Fruit fly (Drosophila melanogaster): ENCODE results near the gene grass.

The grass gene

DNA sequence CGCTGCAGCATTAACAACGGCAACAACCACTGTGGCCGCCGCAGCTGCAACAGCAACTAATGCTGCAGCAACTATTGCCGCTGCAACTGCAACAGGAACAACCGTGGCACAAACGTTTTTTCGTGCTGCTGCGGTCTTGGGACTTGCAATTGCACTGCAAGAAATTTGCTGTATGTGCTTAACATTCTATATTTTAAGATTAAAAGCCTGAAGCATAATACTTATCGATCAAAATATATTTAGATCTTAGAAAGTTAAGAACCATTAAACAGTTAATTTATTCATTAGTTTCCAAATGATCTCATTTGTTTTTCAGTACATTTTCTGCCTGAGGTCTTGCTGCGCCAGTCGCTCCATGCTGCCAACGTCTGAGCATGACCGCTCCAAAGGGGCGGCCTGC is 23.3 kb downstream of the grass start:
- TF ChIP-seq h (optimal IDR thresholded peaks at IDR 0.05), result no peak
- TF ChIP-seq insv (optimal IDR thresholded peaks at IDR 0.05), result no peak
- TF ChIP-seq psq (optimal IDR thresholded peaks at IDR 0.05), result no peak
- TF ChIP-seq Myc (optimal IDR thresholded peaks at IDR 0.05), result no peak
- TF ChIP-seq Sin3A (optimal IDR thresholded peaks at IDR 0.05), result no peak
- no peak for TF ChIP-seq ttk (optimal IDR thresholded peaks at IDR 0.05)

DNA sequence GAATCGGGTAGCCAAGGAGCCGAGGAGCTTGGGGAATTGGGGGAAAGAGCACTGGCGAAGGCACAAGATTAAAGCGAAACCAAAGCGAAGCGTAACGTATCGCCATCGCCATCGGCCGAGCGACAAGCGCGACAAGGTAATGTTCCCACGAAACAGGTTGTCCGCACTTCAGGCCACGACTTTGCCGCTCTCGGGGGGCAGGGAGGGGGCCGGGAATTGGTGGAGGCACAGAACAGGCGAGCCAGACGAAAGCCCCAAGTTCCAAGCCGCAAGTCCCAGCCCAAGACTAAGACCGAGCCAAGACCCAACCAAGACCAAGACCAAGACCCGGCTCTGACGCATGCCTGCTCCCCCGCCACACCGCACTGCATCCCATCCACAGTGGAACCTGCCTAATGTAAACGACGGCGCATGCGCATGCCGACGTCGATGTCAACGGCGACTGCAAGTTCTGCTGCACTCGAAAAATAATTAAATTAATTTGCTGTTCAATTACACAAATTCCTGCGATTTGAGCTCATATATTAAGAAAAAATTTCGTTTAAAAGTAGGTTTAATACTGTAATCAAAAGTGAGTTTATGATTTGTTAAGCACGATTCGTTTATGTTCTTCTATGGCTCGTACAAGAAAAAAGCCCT is 28.3 kb downstream of the grass start:
- no peak for TF ChIP-seq insv (optimal IDR thresholded peaks at IDR 0.05)
- no peak for TF ChIP-seq Sin3A (optimal IDR thresholded peaks at IDR 0.05)
- no peak for TF ChIP-seq ttk (optimal IDR thresholded peaks at IDR 0.05)
- no peak for TF ChIP-seq h (optimal IDR thresholded peaks at IDR 0.05)
- no peak for TF ChIP-seq Myc (optimal IDR thresholded peaks at IDR 0.05)
- TF ChIP-seq psq (optimal IDR thresholded peaks at IDR 0.05), result no peak

DNA sequence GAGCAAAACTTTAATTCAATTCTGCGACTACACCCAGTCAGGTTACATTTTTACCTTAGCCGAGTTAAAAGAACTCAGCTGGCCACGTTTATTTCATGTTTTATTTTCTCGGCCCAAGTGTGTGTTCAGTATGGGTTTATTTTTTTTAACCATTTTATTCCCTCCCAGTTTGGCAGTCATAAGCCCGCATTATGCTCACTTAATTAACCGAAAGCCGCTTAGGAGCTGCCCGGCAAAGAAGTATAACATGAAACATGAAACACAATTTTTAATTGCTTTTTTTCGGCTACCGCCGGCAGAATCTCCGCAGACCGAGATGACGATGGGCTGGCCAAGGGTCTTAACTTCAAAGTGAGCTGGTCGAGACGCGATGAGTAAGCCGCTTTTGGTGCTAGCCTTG is 29.1 kb downstream of the grass start:
- TF ChIP-seq insv (optimal IDR thresholded peaks at IDR 0.05) (no peak), h (optimal IDR thresholded peaks at IDR 0.05) (no peak), Myc (optimal IDR thresholded peaks at IDR 0.05) (no peak), ttk (optimal IDR thresholded peaks at IDR 0.05) (no peak), Sin3A (optimal IDR thresholded peaks at IDR 0.05) (no peak), psq (optimal IDR thresholded peaks at IDR 0.05) (no peak)

- TF ChIP-seq psq (optimal IDR thresholded peaks at IDR 0.05), result no peak
- no peak for TF ChIP-seq Sin3A (optimal IDR thresholded peaks at IDR 0.05)
- TF ChIP-seq Myc (optimal IDR thresholded peaks at IDR 0.05), result no peak
- TF ChIP-seq insv (optimal IDR thresholded peaks at IDR 0.05), result no peak
- no peak for TF ChIP-seq h (optimal IDR thresholded peaks at IDR 0.05)
- no peak for TF ChIP-seq ttk (optimal IDR thresholded peaks at IDR 0.05)
Measured at dm6 chr3R:27193079-27193478, 35.3 kb downstream of the grass start.

DNA sequence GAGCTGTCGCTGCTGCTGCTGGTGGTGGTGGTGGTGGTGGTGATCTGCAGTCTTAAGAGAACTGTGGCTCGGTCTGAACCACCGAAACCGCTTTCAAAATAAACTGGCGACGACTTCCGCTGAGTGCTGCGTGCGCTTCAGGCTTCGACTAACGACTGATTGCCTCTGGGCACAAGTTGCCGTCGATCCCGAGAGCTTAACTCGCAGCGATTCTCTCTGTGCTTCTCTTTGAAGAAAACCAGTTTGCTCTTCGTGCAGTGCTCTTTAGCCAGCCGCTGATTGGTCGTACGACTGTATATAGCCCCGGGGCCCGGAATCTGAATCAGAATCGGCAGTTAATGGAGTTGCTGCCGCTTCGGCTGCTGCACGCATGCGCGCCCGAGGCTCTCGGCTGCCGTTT is 36.4 kb downstream of the grass start, which contains the start of gene Ser:
Gene Ser, minus strand, starts transcription at position 162 of the 400 bp plus-strand sequence.
- TF ChIP-seq Sin3A (optimal IDR thresholded peaks at IDR 0.05), result no peak
- TF ChIP-seq Myc (optimal IDR thresholded peaks at IDR 0.05), result no peak
- TF ChIP-seq psq (optimal IDR thresholded peaks at IDR 0.05), result no peak
- TF ChIP-seq insv (optimal IDR thresholded peaks at IDR 0.05), result no peak

DNA sequence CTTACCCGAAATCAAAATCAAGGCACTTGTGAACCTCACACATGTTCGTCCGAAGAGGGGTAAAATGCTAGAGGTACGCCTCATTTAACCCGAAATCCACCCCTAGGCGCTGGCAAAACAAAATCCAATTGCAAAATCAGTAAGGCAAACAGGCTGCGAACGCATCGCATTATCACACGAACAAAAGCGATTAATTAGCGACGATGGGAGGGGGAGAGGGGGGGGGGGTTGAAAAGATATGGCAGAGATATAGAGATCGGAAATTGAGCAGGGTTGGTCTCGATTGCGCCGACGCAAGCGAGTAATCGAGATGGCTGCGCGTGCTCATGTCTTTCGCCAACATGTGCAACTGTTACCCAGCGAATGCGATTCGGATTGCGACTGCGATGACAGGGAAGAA is 39.1 kb downstream of the grass start:
- no peak for TF ChIP-seq Sin3A (optimal IDR thresholded peaks at IDR 0.05)
- TF ChIP-seq insv (optimal IDR thresholded peaks at IDR 0.05), result no peak
- TF ChIP-seq h (optimal IDR thresholded peaks at IDR 0.05), result no peak
- no peak for TF ChIP-seq Myc (optimal IDR thresholded peaks at IDR 0.05)
- TF ChIP-seq psq (optimal IDR thresholded peaks at IDR 0.05), result no peak
- TF ChIP-seq ttk (optimal IDR thresholded peaks at IDR 0.05), result no peak

- TF ChIP-seq psq (optimal IDR thresholded peaks at IDR 0.05) (no peak), Myc (optimal IDR thresholded peaks at IDR 0.05) (no peak), insv (optimal IDR thresholded peaks at IDR 0.05) (no peak), h (optimal IDR thresholded peaks at IDR 0.05) (no peak), Sin3A (optimal IDR thresholded peaks at IDR 0.05) (no peak), ttk (optimal IDR thresholded peaks at IDR 0.05) (no peak)
Measured at dm6 chr3R:27197581-27197980, 39.8 kb downstream of the grass start.

dm6 chr3R:27198883-27199780 is 41.4 kb downstream of the grass start:
- TF ChIP-seq psq (optimal IDR thresholded peaks at IDR 0.05) (no peak), insv (optimal IDR thresholded peaks at IDR 0.05) (no peak), h (optimal IDR thresholded peaks at IDR 0.05) (no peak), Sin3A (optimal IDR thresholded peaks at IDR 0.05) (no peak), Myc (optimal IDR thresholded peaks at IDR 0.05) (no peak), ttk (optimal IDR thresholded peaks at IDR 0.05) (no peak)

- TF ChIP-seq Myc (optimal IDR thresholded peaks at IDR 0.05), result no peak
- no peak for TF ChIP-seq ttk (optimal IDR thresholded peaks at IDR 0.05)
- no peak for TF ChIP-seq Sin3A (optimal IDR thresholded peaks at IDR 0.05)
- no peak for TF ChIP-seq h (optimal IDR thresholded peaks at IDR 0.05)
- TF ChIP-seq insv (optimal IDR thresholded peaks at IDR 0.05), result no peak
- no peak for TF ChIP-seq psq (optimal IDR thresholded peaks at IDR 0.05)
Measured at dm6 chr3R:27201538-27202281, 44.0 kb downstream of the grass start.

DNA sequence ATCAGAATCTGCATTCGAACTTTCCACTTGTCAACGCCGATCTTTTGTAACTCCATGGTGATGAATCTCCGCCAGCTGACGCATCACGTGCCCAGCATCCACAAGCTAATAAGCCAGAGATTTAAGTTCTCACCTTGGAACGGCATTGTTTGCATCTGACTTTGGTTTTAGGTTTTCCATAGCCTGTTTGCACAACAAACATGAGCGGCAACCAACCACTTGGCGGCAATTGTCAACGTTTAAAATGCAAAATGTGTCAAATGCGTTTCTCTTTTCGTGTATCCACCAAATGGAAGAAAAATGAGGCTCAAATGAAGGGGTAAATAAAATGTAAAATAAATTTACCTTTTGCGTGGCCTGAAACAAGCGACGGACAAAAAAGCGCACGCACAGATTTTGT is 44.6 kb downstream of the grass start:
- TF ChIP-seq ttk (optimal IDR thresholded peaks at IDR 0.05) (no peak), h (optimal IDR thresholded peaks at IDR 0.05) (no peak), Sin3A (optimal IDR thresholded peaks at IDR 0.05) (no peak), psq (optimal IDR thresholded peaks at IDR 0.05) (no peak), insv (optimal IDR thresholded peaks at IDR 0.05) (no peak), Myc (optimal IDR thresholded peaks at IDR 0.05) (no peak)

DNA sequence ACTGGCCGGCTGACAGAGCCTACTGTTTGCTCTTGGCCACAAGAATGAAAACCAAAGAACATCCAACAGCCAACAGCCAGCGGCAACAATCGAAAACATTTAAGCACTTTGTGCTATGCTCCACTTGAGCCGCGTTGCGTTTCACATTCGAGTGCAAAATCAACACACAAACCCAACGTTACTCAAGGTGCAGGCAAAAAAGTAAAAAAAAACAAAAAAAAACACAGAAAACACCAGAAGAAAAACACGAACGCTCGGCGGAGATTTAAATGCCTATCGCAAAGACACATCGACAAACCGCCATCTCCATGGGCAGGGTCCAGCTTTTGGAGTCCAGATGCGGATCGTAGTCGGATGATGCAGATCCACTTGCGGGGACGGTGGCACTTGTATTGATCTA is 46.1 kb downstream of the grass start:
- TF ChIP-seq Myc (optimal IDR thresholded peaks at IDR 0.05), result no peak
- TF ChIP-seq h (optimal IDR thresholded peaks at IDR 0.05), result no peak
- TF ChIP-seq Sin3A (optimal IDR thresholded peaks at IDR 0.05), result no peak
- no peak for TF ChIP-seq ttk (optimal IDR thresholded peaks at IDR 0.05)
- no peak for TF ChIP-seq insv (optimal IDR thresholded peaks at IDR 0.05)
- no peak for TF ChIP-seq psq (optimal IDR thresholded peaks at IDR 0.05)
